Worm (Caenorhabditis elegans) whole organism, L4/young adult: ENCODE measurements around the gene Y57G11C.31.

Experiments used
- W03F9.2 ChIP-seq: fragments of 150-350 bp; optimal IDR thresholded peaks from 2 replicates; lab custom pipeline; 2014; ENCODE audit warnings: missing biosample characterization, missing genetic modification characterization
- dao-5 ChIP-seq: sonication (generic microtip); optimal IDR thresholded peaks from 2 replicates; lab custom pipeline; 2016; ENCODE audit warnings: missing genotype, missing genetic modification characterization, moderate library complexity, missing compliant biosample characterization
- him-1 ChIP-seq: sonication (generic microtip); optimal IDR thresholded peaks from 2 replicates; lab custom pipeline; 2016; ENCODE audit warnings: missing genotype, missing genetic modification reagents, missing genetic modification characterization, missing compliant biosample characterization

The Y57G11C.31 gene

ce11 chrIV:14704155-14704554 is 27.0 kb downstream of the Y57G11C.31 start, which contains the start of gene Y57G11C.40:
Y57G11C.40 (minus strand) TSS chrIV:14704255.
- TF ChIP-seq dao-5 (tag; lab: Kevin White, UChicago) (no peak), W03F9.2 (no peak), him-1 (tag; lab: Kevin White, UChicago) (no peak)

- TF ChIP-seq him-1 (tag; lab: Kevin White, UChicago) (no peak), W03F9.2 (no peak), dao-5 (tag; lab: Kevin White, UChicago) (no peak)
Measured at ce11 chrIV:14704952-14705351, 27.8 kb downstream of the Y57G11C.31 start.

- TF ChIP-seq W03F9.2 (no peak), dao-5 (tag; lab: Kevin White, UChicago) (no peak)
Measured at ce11 chrIV:14706302-14706701, 29.1 kb downstream of the Y57G11C.31 start, which contains the start of gene Y57G11C.41. Y57G11C.41 (minus strand) TSS chrIV:14706402.

ce11 chrIV:14709286-14709685 is 32.1 kb downstream of the Y57G11C.31 start, which contains the start of gene lgc-7:
lgc-7 (plus strand) TSS chrIV:14709586.
- no peak for TF ChIP-seq W03F9.2

ce11 chrIV:14715500-14715899 is 38.3 kb downstream of the Y57G11C.31 start, which contains the start of gene lgc-8:
lgc-8 (plus strand) TSS chrIV:14715800.
- TF ChIP-seq W03F9.2 (no peak), dao-5 (tag; lab: Kevin White, UChicago) (no peak), him-1 (tag; lab: Kevin White, UChicago) (no peak)

- no peak for TF ChIP-seq dao-5 (tag; lab: Kevin White, UChicago)
- no peak for TF ChIP-seq him-1 (tag; lab: Kevin White, UChicago)
- no peak for TF ChIP-seq W03F9.2
Measured at ce11 chrIV:14728225-14728624, 51.1 kb downstream of the Y57G11C.31 start, which contains the start of gene Y57G11C.42. Y57G11C.42 (plus strand) TSS chrIV:14728525.

- TF ChIP-seq dao-5 (tag; lab: Kevin White, UChicago) (no peak), him-1 (tag; lab: Kevin White, UChicago) (no peak), W03F9.2 (no peak)
Measured at ce11 chrIV:14729272-14729671, 52.1 kb downstream of the Y57G11C.31 start.
